Fruit fly (Drosophila melanogaster): ENCODE results near the gene CG10874.

dm6 chr2L:2171366-2172078 is 20.7 kb downstream of the CG10874 start:
- no peak for TF ChIP-seq CG8478 (optimal IDR thresholded peaks at IDR 0.05)
- TF ChIP-seq CTCF (optimal IDR thresholded peaks at IDR 0.05) = no peak

All from S2 (cell line).